Fruit fly (Drosophila melanogaster) whole organism, embryonic: ENCODE measurements around the gene Gr89a.

ENCODE experiments used
- Atf6 ChIP-seq: fragments of 200-800 bp; sonication (Bioruptor generic); IDR thresholded peaks from 2 replicates; pipeline ENCODE4 v1.3.6; 2022; ENCODE audit warnings: missing biosample characterization, missing genetic modification characterization
- CG12236 ChIP-seq: fragments of 200-800 bp; sonication (Bioruptor generic); optimal IDR thresholded peaks from 2 replicates; lab custom pipeline; 2016; ENCODE audit warnings: missing biosample characterization, missing genetic modification characterization
- CG13624 ChIP-seq: fragments of 200-800 bp; sonication (Bioruptor generic); optimal IDR thresholded peaks from 2 replicates; lab custom pipeline; 2016; ENCODE audit warnings: missing biosample characterization, missing genetic modification characterization
- CG15514 ChIP-seq: fragments of 200-800 bp; sonication (Bioruptor generic); optimal IDR thresholded peaks from 3 replicates; lab custom pipeline; 2017; ENCODE audit warnings: missing biosample characterization, missing genetic modification characterization, mild to moderate bottlenecking, moderate library complexity, missing genetic modification reagents
- CG17359 ChIP-seq: fragments of 200-800 bp; sonication (Bioruptor generic); optimal IDR thresholded peaks from 3 replicates; lab custom pipeline; 2018; ENCODE audit warnings: missing biosample characterization, mild to moderate bottlenecking, missing genetic modification characterization, moderate library complexity
- CG17568 ChIP-seq: fragments of 200-800 bp; sonication (Bioruptor generic); optimal IDR thresholded peaks from 2 replicates; lab custom pipeline; 2018; ENCODE audit warnings: missing biosample characterization, mild to moderate bottlenecking, missing genetic modification characterization, moderate library complexity
- CG1832 ChIP-seq: fragments of 200-800 bp; sonication (Bioruptor generic); optimal IDR thresholded peaks from 2 replicates; lab custom pipeline; 2017; ENCODE audit warnings: missing biosample characterization, mild to moderate bottlenecking, missing genetic modification characterization, inconsistent platforms
- CG2199 ChIP-seq: fragments of 200-800 bp; sonication (Bioruptor generic); IDR thresholded peaks from 3 replicates; pipeline ENCODE4 v1.3.6; 2022; ENCODE audit warnings: missing biosample characterization, missing genetic modification characterization
- CG2875 ChIP-seq: fragments of 200-800 bp; sonication (Bioruptor generic); optimal IDR thresholded peaks from 2 replicates; lab custom pipeline; 2017; ENCODE audit warnings: missing biosample characterization, mild to moderate bottlenecking, missing genetic modification characterization, missing genetic modification reagents
- CG31388 ChIP-seq: fragments of 200-800 bp; sonication (Bioruptor generic); optimal IDR thresholded peaks from 2 replicates; lab custom pipeline; 2016; ENCODE audit warnings: missing biosample characterization, missing genetic modification characterization
- CG32532 ChIP-seq: fragments of 200-800 bp; sonication (Bioruptor generic); IDR thresholded peaks from 2 replicates; pipeline ENCODE4 v1.3.6; 2022; ENCODE audit warnings: missing biosample characterization, missing genetic modification characterization
- CG4360 ChIP-seq: fragments of 200-800 bp; sonication (Bioruptor generic); IDR thresholded peaks from 2 replicates; pipeline ENCODE4 v1.3.6; 2022; ENCODE audit warnings: missing biosample characterization, missing genetic modification characterization
- CG5245 ChIP-seq: fragments of 200-800 bp; sonication (Bioruptor generic); optimal IDR thresholded peaks from 3 replicates; lab custom pipeline; 2016; ENCODE audit warnings: missing biosample characterization, missing genetic modification characterization
- CG6272 ChIP-seq: fragments of 200-800 bp; sonication (Bioruptor generic); IDR thresholded peaks from 2 replicates; pipeline ENCODE4 v1.3.6; 2022; ENCODE audit warnings: missing biosample characterization, missing genetic modification characterization
- CG7271 ChIP-seq: fragments of 200-800 bp; sonication (Bioruptor generic); optimal IDR thresholded peaks from 2 replicates; lab custom pipeline; 2018; ENCODE audit warnings: missing biosample characterization, mild to moderate bottlenecking, missing genetic modification characterization, moderate library complexity
- CG7928 ChIP-seq: fragments of 200-800 bp; sonication (Bioruptor generic); optimal IDR thresholded peaks from 2 replicates; lab custom pipeline; 2017; ENCODE audit warnings: missing biosample characterization, mild to moderate bottlenecking, missing genetic modification characterization
- CG7987 ChIP-seq: fragments of 200-800 bp; sonication (Bioruptor generic); optimal IDR thresholded peaks from 2 replicates; lab custom pipeline; 2018; ENCODE audit warnings: missing biosample characterization, mild to moderate bottlenecking, missing genetic modification characterization, moderate library complexity
- D19A ChIP-seq: fragments of 200-800 bp; optimal IDR thresholded peaks from 3 replicates; lab custom pipeline; 2019; ENCODE audit warnings: missing biosample characterization, mild to moderate bottlenecking, missing genetic modification characterization, moderate library complexity
- Deaf1 ChIP-seq: fragments of 200-800 bp; optimal IDR thresholded peaks from 3 replicates; lab custom pipeline; 2019; ENCODE audit warnings: missing biosample characterization, mild to moderate bottlenecking, missing genetic modification characterization, moderate library complexity
- Lpt ChIP-seq: fragments of >200 bp; optimal IDR thresholded peaks from 2 replicates; lab custom pipeline; 2018; ENCODE audit warnings: missing biosample characterization, missing genetic modification characterization
- MTF-1 ChIP-seq: fragments of 200-800 bp; sonication (Bioruptor generic); optimal IDR thresholded peaks from 2 replicates; lab custom pipeline; 2018; ENCODE audit warnings: missing biosample characterization, mild to moderate bottlenecking, missing genetic modification characterization, borderline replicate concordance
- Max ChIP-seq: fragments of 200-800 bp; sonication (Bioruptor generic); optimal IDR thresholded peaks from 2 replicates; lab custom pipeline; 2016; ENCODE audit warnings: missing biosample characterization, mild to moderate bottlenecking, missing genetic modification characterization
- Nf-YB ChIP-seq: fragments of 200-800 bp; sonication (Bioruptor generic); optimal IDR thresholded peaks from 3 replicates; lab custom pipeline; 2019; ENCODE audit warnings: missing biosample characterization, mild to moderate bottlenecking, missing genetic modification characterization, moderate library complexity
- Oaz ChIP-seq: fragments of 200-800 bp; sonication (Bioruptor generic); IDR thresholded peaks from 2 replicates; pipeline ENCODE4 v1.3.6; 2022; ENCODE audit warnings: missing biosample characterization, missing genetic modification characterization
- Oli ChIP-seq: fragments of 200-800 bp; sonication (Bioruptor generic); optimal IDR thresholded peaks from 2 replicates; lab custom pipeline; 2018; ENCODE audit warnings: missing biosample characterization, mild to moderate bottlenecking, missing genetic modification characterization, moderate library complexity
- Six4 ChIP-seq: fragments of 200-800 bp; sonication (Bioruptor generic); optimal IDR thresholded peaks from 2 replicates; lab custom pipeline; 2016; ENCODE audit warnings: missing biosample characterization, missing genetic modification characterization
- Sox100B ChIP-seq: fragments of 200-800 bp; sonication (Bioruptor generic); optimal IDR thresholded peaks from 3 replicates; lab custom pipeline; 2018; ENCODE audit warnings: missing biosample characterization, mild to moderate bottlenecking, missing genetic modification characterization
- Usf ChIP-seq: fragments of 200-800 bp; sonication (Bioruptor generic); optimal IDR thresholded peaks from 2 replicates; lab custom pipeline; 2017; ENCODE audit warnings: missing genotype, missing biosample characterization, missing genetic modification characterization
- al ChIP-seq: fragments of 200-800 bp; sonication (Bioruptor generic); IDR thresholded peaks from 2 replicates; pipeline ENCODE4 v1.3.6; 2022; ENCODE audit warnings: missing biosample characterization, missing genetic modification characterization
- amos ChIP-seq: fragments of 200-800 bp; sonication (Bioruptor generic); IDR thresholded peaks from 2 replicates; pipeline ENCODE4 v1.3.6; 2022; ENCODE audit warnings: missing biosample characterization, missing genetic modification characterization; ENCODE audit not compliant: partially characterized antibody
- az2 ChIP-seq: fragments of 200-800 bp; sonication (Bioruptor generic); optimal IDR thresholded peaks from 3 replicates; lab custom pipeline; 2016; ENCODE audit warnings: missing biosample characterization, missing genetic modification characterization
- bbx ChIP-seq: fragments of 200-800 bp; sonication (Bioruptor generic); IDR thresholded peaks from 2 replicates; pipeline ENCODE4 v1.3.6; 2022; ENCODE audit warnings: missing biosample characterization, missing genetic modification characterization; ENCODE audit not compliant: partially characterized antibody
- gcm ChIP-seq: fragments of 200-800 bp; sonication (Bioruptor generic); optimal IDR thresholded peaks from 2 replicates; lab custom pipeline; 2019; ENCODE audit warnings: missing biosample characterization, mild to moderate bottlenecking, missing genetic modification characterization, moderate library complexity
- gem ChIP-seq: fragments of 200-800 bp; sonication (Bioruptor generic); optimal IDR thresholded peaks from 2 replicates; lab custom pipeline; 2019; ENCODE audit warnings: missing biosample characterization, mild to moderate bottlenecking, missing genetic modification characterization, moderate library complexity
- grau ChIP-seq: fragments of 200-800 bp; optimal IDR thresholded peaks from 3 replicates; lab custom pipeline; 2019; ENCODE audit warnings: missing biosample characterization, mild to moderate bottlenecking, missing genetic modification characterization, moderate library complexity
- h ChIP-seq: fragments of >200 bp; optimal IDR thresholded peaks from 2 replicates; lab custom pipeline; 2017
- kah ChIP-seq: fragments of 200-800 bp; sonication (Bioruptor generic); optimal IDR thresholded peaks from 2 replicates; lab custom pipeline; 2018; ENCODE audit warnings: missing biosample characterization, mild to moderate bottlenecking, missing genetic modification characterization
- kay ChIP-seq: fragments of 200-800 bp; sonication (Bioruptor generic); optimal IDR thresholded peaks from 2 replicates; lab custom pipeline; 2016; ENCODE audit warnings: missing biosample characterization, missing genetic modification characterization
- nerfin-1 ChIP-seq: fragments of 200-800 bp; sonication (Bioruptor generic); optimal IDR thresholded peaks from 3 replicates; lab custom pipeline; 2019; ENCODE audit warnings: missing biosample characterization, mild to moderate bottlenecking, missing genetic modification characterization, moderate library complexity
- oc ChIP-seq: fragments of 200-800 bp; sonication (Bioruptor generic); optimal IDR thresholded peaks from 2 replicates; lab custom pipeline; 2018; ENCODE audit warnings: missing biosample characterization, mild to moderate bottlenecking, missing genetic modification characterization, moderate library complexity
- peb ChIP-seq: fragments of 200-800 bp; sonication (Bioruptor generic); IDR thresholded peaks from 2 replicates; pipeline ENCODE4 v1.3.6; 2022; ENCODE audit warnings: missing biosample characterization, missing genetic modification characterization
- pros ChIP-seq: fragments of 200-800 bp; sonication (Bioruptor generic); optimal IDR thresholded peaks from 3 replicates; lab custom pipeline; 2019; ENCODE audit warnings: missing biosample characterization, mild to moderate bottlenecking, missing genetic modification characterization, moderate library complexity
- pum ChIP-seq: fragments of 200-800 bp; sonication (Bioruptor generic); optimal IDR thresholded peaks from 2 replicates; lab custom pipeline; 2016; ENCODE audit warnings: missing biosample characterization, missing genetic modification characterization
- run ChIP-seq: fragments of 200-800 bp; sonication (Bioruptor generic); optimal IDR thresholded peaks from 3 replicates; lab custom pipeline; 2018; ENCODE audit warnings: missing biosample characterization, mild to moderate bottlenecking, missing genetic modification characterization
- scrt ChIP-seq: fragments of 200-800 bp; sonication (Bioruptor generic); optimal IDR thresholded peaks from 2 replicates; lab custom pipeline; 2018; ENCODE audit warnings: missing biosample characterization, mild to moderate bottlenecking, missing genetic modification characterization, moderate library complexity
- stwl ChIP-seq: fragments of 200-800 bp; sonication (Bioruptor generic); optimal IDR thresholded peaks from 3 replicates; lab custom pipeline; 2018; ENCODE audit warnings: missing biosample characterization, mild to moderate bottlenecking, missing genetic modification characterization, moderate library complexity
- toy ChIP-seq: fragments of 200-800 bp; sonication (Bioruptor generic); IDR thresholded peaks from 2 replicates; pipeline ENCODE4 v1.3.6; 2022; ENCODE audit warnings: missing biosample characterization, missing genetic modification characterization
- ttk ChIP-seq: fragments of 200-800 bp; sonication (Bioruptor generic); IDR thresholded peaks from 2 replicates; pipeline ENCODE4 v2.1.2; 2022; ENCODE audit warnings: missing biosample characterization, missing genetic modification characterization
- vvl ChIP-seq: fragments of 200-800 bp; sonication (Bioruptor generic); IDR thresholded peaks from 2 replicates; pipeline ENCODE4 v1.3.6; 2022; ENCODE audit warnings: missing biosample characterization, missing genetic modification characterization
- zen2 ChIP-seq: fragments of 200-800 bp; sonication (Bioruptor generic); IDR thresholded peaks from 3 replicates; pipeline ENCODE4 v1.3.6; 2022; ENCODE audit warnings: missing biosample characterization, missing genetic modification characterization; ENCODE audit not compliant: partially characterized antibody

Gr89a gene

dm6 chr3R:16502595-16503305 lies 4.0 kb upstream of the Gr89a start, which contains the start of gene CG42342 (continued):
- TF ChIP-seq CG4360 (GFP tag; lab: Robert Waterston, UW), result 0 out of 2 replicates have a peak, but pooled peaks have one; percentile 15
- TF ChIP-seq oc, result no peak
- TF ChIP-seq CG32532 (GFP tag; lab: Robert Waterston, UW), result no peak
- no peak for TF ChIP-seq Atf6 (GFP tag; lab: Robert Waterston, UW)
- TF ChIP-seq CG17568, result no peak
- TF ChIP-seq MTF-1, result no peak
- peak; percentile 36; the same call in 1 of the 2 replicates for TF ChIP-seq bbx (GFP tag; lab: Robert Waterston, UW)
- no peak; the same call in 1 of the 2 replicates for TF ChIP-seq amos (GFP tag; lab: Robert Waterston, UW)
- no peak for TF ChIP-seq CG13624 (GFP tag; lab: Kevin White, UChicago)
- no peak for TF ChIP-seq Usf (GFP tag; lab: Kevin White, UChicago)
- TF ChIP-seq CG1832 (GFP tag; lab: Kevin White, UChicago), result no peak
- no peak for TF ChIP-seq Max (GFP tag; lab: Kevin White, UChicago)
- TF ChIP-seq Deaf1, result peak; percentile 42
- TF ChIP-seq pum (GFP tag; lab: Kevin White, UChicago), result no peak
- TF ChIP-seq run, result no peak
- TF ChIP-seq al (GFP tag; lab: Robert Waterston, UW), result no peak
- TF ChIP-seq D19A (tag; lab: Kevin White, UChicago), result peak; percentile 3
- TF ChIP-seq Lpt (GFP tag; lab: Kevin White, UChicago), result no peak
- no peak for TF ChIP-seq nerfin-1 (tag; lab: Kevin White, UChicago)
- no peak for TF ChIP-seq h (lab: Kevin White, UChicago)
- no peak for TF ChIP-seq ttk
- TF ChIP-seq CG17359 (tag; lab: Kevin White, UChicago), result no peak
- TF ChIP-seq toy (GFP tag; lab: Robert Waterston, UW), result no peak
- no peak for TF ChIP-seq kay (GFP tag; lab: Kevin White, UChicago)
- no peak for TF ChIP-seq gem (tag; lab: Kevin White, UChicago)
- no peak for TF ChIP-seq Sox100B
- no peak for TF ChIP-seq kah
- TF ChIP-seq CG6272 (GFP tag; lab: Robert Waterston, UW), result no peak
- no peak for TF ChIP-seq scrt
- TF ChIP-seq Oli (tag; lab: Kevin White, UChicago), result no peak
- TF ChIP-seq az2 (GFP tag; lab: Kevin White, UChicago), result no peak
- no peak for TF ChIP-seq CG31388
- no peak for TF ChIP-seq CG2875 (GFP tag; lab: Kevin White, UChicago)
- TF ChIP-seq Oaz (GFP tag; lab: Robert Waterston, UW), result no peak
- peak; percentile 65 for TF ChIP-seq vvl (GFP tag; lab: Robert Waterston, UW)
- TF ChIP-seq CG5245 (GFP tag; lab: Kevin White, UChicago), result no peak
- no peak for TF ChIP-seq zen2 (GFP tag; lab: Robert Waterston, UW)
- no peak for TF ChIP-seq CG12236 (GFP tag; lab: Kevin White, UChicago)
- no peak for TF ChIP-seq CG15514 (GFP tag; lab: Kevin White, UChicago)
- no peak for TF ChIP-seq grau
- no peak for TF ChIP-seq stwl
- TF ChIP-seq gcm (GFP tag; lab: Kevin White, UChicago), result peak; percentile 38
- no peak for TF ChIP-seq Six4 (GFP tag; lab: Kevin White, UChicago)
- TF ChIP-seq CG2199, result 0 out of 3 replicates have a peak, but pooled peaks have one; percentile 12
- no peak for TF ChIP-seq peb (GFP tag; lab: Robert Waterston, UW)
- TF ChIP-seq pros (GFP tag; lab: Kevin White, UChicago), result peak; percentile 56
- TF ChIP-seq CG7987 (GFP tag; lab: Kevin White, UChicago), result no peak
- TF ChIP-seq CG7271 (tag; lab: Kevin White, UChicago), result no peak
- TF ChIP-seq CG7928 (GFP tag; lab: Kevin White, UChicago), result no peak
- no peak for TF ChIP-seq Nf-YB (GFP tag; lab: Kevin White, UChicago)
